Worm (Caenorhabditis elegans) whole organism, L4 larva: ENCODE measurements around the gene fbxa-11.

Experiments used
- D1046.2 ChIP-seq: fragments of 200-800 bp; sonication (Bioruptor generic); IDR thresholded peaks from 2 replicates; pipeline ENCODE4 v1.3.6; 2022; ENCODE audit warnings: missing genetic modification characterization, missing compliant biosample characterization
- F37D6.2 ChIP-seq: sonication (generic microtip); optimal IDR thresholded peaks from 2 replicates; lab custom pipeline; 2016; ENCODE audit warnings: mild to moderate bottlenecking, missing genetic modification characterization, missing compliant biosample characterization
- F44E2.7 ChIP-seq: fragments of 200-800 bp; sonication (Bioruptor generic); IDR thresholded peaks from 2 replicates; pipeline ENCODE4 v2.1.2; 2022; ENCODE audit warnings: missing genetic modification characterization, missing compliant biosample characterization
- F49E8.2 ChIP-seq: sonication (generic microtip); optimal IDR thresholded peaks from 2 replicates; lab custom pipeline; 2016; ENCODE audit warnings: missing compliant biosample characterization, mild to moderate bottlenecking, missing genetic modification characterization, borderline replicate concordance
- T26A8.4 ChIP-seq: fragments of 200-800 bp; sonication (Bioruptor generic); IDR thresholded peaks from 2 replicates; pipeline ENCODE4 v1.3.6; 2022; ENCODE audit warnings: missing genetic modification characterization, missing compliant biosample characterization
- Y5F2A.4 ChIP-seq: fragments of 200-800 bp; sonication (Bioruptor generic); optimal IDR thresholded peaks from 2 replicates; lab custom pipeline; 2018; ENCODE audit warnings: mild to moderate bottlenecking, missing genetic modification characterization, missing compliant biosample characterization
- aha-1 ChIP-seq: fragments of 150-350 bp; peaks from one replicate; lab custom pipeline; 2014; ENCODE audit warnings: missing biosample characterization, missing genetic modification characterization
- aly-2 ChIP-seq: sonication (generic microtip); optimal IDR thresholded peaks from 2 replicates; lab custom pipeline; 2018; ENCODE audit warnings: missing biosample characterization, missing genetic modification characterization
- ama-1 ChIP-seq: fragments of 150-350 bp; optimal IDR thresholded peaks from 2 replicates; lab custom pipeline; 2014; ENCODE audit warnings: inconsistent platforms, mixed read lengths
- arid-1 ChIP-seq: fragments of 200-800 bp; sonication (Bioruptor generic); conservative IDR thresholded peaks from 2 replicates; pipeline ENCODE4 v1.3.6; 2022; ENCODE audit warnings: missing genetic modification reagents, missing genetic modification characterization, missing compliant biosample characterization
- daf-16 ChIP-seq, 3 experiments: sonication (generic microtip); optimal IDR thresholded peaks; 2 replicates each; lab custom pipeline; 2016 to 2017; ENCODE audit warnings: missing genetic modification characterization in 3 of 3, missing genetic modification reagents in 3 of 3, mild to moderate bottlenecking in 2 of 3, missing compliant biosample characterization in 2 of 3, missing biosample characterization in 1 of 3, moderate library complexity in 1 of 3
- daf-8 ChIP-seq: fragments of 200-800 bp; sonication (Bioruptor generic); IDR thresholded peaks from 2 replicates; pipeline ENCODE4 v1.3.6; 2022; ENCODE audit warnings: missing genetic modification characterization, missing compliant biosample characterization
- dmd-6 ChIP-seq: fragments of 200-800 bp; sonication (Bioruptor generic); IDR thresholded peaks from 2 replicates; pipeline ENCODE4 v1.3.6; 2022; ENCODE audit warnings: missing genetic modification reagents, missing genetic modification characterization, missing compliant biosample characterization
- dve-1 ChIP-seq: sonication (generic microtip); optimal IDR thresholded peaks from 2 replicates; lab custom pipeline; 2017; ENCODE audit warnings: antibody characterized with exemption, mild to moderate bottlenecking, missing genetic modification characterization, missing compliant biosample characterization; ENCODE audit not compliant: insufficient read depth
- fos-1 ChIP-seq: fragments of 150-350 bp; optimal IDR thresholded peaks from 2 replicates; lab custom pipeline; 2014; ENCODE audit warnings: missing biosample characterization, missing genetic modification characterization
- hif-1 ChIP-seq, 2 experiments: sonication (generic microtip); optimal IDR thresholded peaks; 2 replicates each; lab custom pipeline; 2016 to 2017; ENCODE audit warnings: missing compliant biosample characterization in 2 of 2, missing genetic modification characterization in 2 of 2, missing genetic modification reagents in 2 of 2, missing genotype in 2 of 2, mild to moderate bottlenecking in 1 of 2
- hlh-11 ChIP-seq: fragments of 200-800 bp; sonication (Bioruptor generic); optimal IDR thresholded peaks from 2 replicates; lab custom pipeline; 2018; ENCODE audit warnings: mild to moderate bottlenecking, missing genetic modification characterization, missing compliant biosample characterization
- hlh-30 ChIP-seq: sonication (generic microtip); optimal IDR thresholded peaks from 2 replicates; lab custom pipeline; 2017; ENCODE audit warnings: antibody characterized with exemption, mild to moderate bottlenecking, missing genetic modification characterization, missing compliant biosample characterization; ENCODE audit not compliant: insufficient read depth
- lin-15B ChIP-seq: fragments of 150-350 bp; sonication (generic microtip); optimal IDR thresholded peaks from 3 replicates; lab custom pipeline; 2014; ENCODE audit warnings: missing biosample characterization, missing genetic modification characterization
- lin-29 ChIP-seq: fragments of 200-800 bp; sonication (Bioruptor generic); IDR thresholded peaks from 2 replicates; pipeline ENCODE4 v1.3.6; 2022; ENCODE audit warnings: missing genetic modification reagents, missing genetic modification characterization, missing compliant biosample characterization
- lin-38 ChIP-seq: fragments of 200-800 bp; sonication (Bioruptor generic); IDR thresholded peaks from 2 replicates; pipeline ENCODE4 v1.3.6; 2022; ENCODE audit warnings: missing genetic modification reagents, missing genetic modification characterization, missing compliant biosample characterization
- lir-3 ChIP-seq: sonication (generic microtip); optimal IDR thresholded peaks from 2 replicates; lab custom pipeline; 2016; ENCODE audit warnings: mild to moderate bottlenecking, missing genetic modification characterization, missing compliant biosample characterization
- lsy-2 ChIP-seq, 2 experiments: fragments of 150-350 bp in 1 of 2; sonication (generic microtip) in 1 of 2; optimal IDR thresholded peaks; 2 replicates each; lab custom pipeline; 2014 to 2017; ENCODE audit warnings: missing biosample characterization in 2 of 2, missing genetic modification characterization in 2 of 2
- madf-9 ChIP-seq: fragments of 200-800 bp; sonication (Bioruptor generic); conservative IDR thresholded peaks from 2 replicates; pipeline ENCODE4 v1.3.6; 2022; ENCODE audit warnings: missing genetic modification reagents, missing genetic modification characterization, missing compliant biosample characterization
- mdl-1 ChIP-seq, 2 experiments: fragments of 150-350 bp in 1 of 2; sonication (generic microtip) in 1 of 2; optimal IDR thresholded peaks; 2 replicates each; lab custom pipeline; 2014 to 2017; ENCODE audit warnings: missing biosample characterization in 2 of 2, missing genetic modification characterization in 2 of 2
- mep-1 ChIP-seq: fragments of 150-350 bp; sonication (generic microtip); optimal IDR thresholded peaks from 3 replicates; lab custom pipeline; 2014; ENCODE audit warnings: missing biosample characterization, missing genetic modification characterization
- mxl-3 ChIP-seq: fragments of 200-800 bp; sonication (Bioruptor generic); optimal IDR thresholded peaks from 2 replicates; lab custom pipeline; 2018; ENCODE audit warnings: mild to moderate bottlenecking, missing genetic modification characterization, missing compliant biosample characterization
- nhr-102 ChIP-seq: sonication (generic microtip); optimal IDR thresholded peaks from 2 replicates; lab custom pipeline; 2016; ENCODE audit warnings: mild to moderate bottlenecking, missing genetic modification characterization, moderate library complexity, missing compliant biosample characterization
- nhr-28 ChIP-seq: fragments of 150-350 bp; optimal IDR thresholded peaks from 2 replicates; lab custom pipeline; 2014; ENCODE audit warnings: missing biosample characterization, missing genetic modification characterization
- nhr-77 ChIP-seq: fragments of 150-350 bp; optimal IDR thresholded peaks from 2 replicates; lab custom pipeline; 2014; ENCODE audit warnings: missing biosample characterization, missing genetic modification characterization
- pha-4 ChIP-seq, 2 experiments: fragments of 150-350 bp in 1 of 2; fragments of 200-800 bp in 1 of 2; sonication (Bioruptor generic) in 1 of 2; IDR thresholded peaks in 1 of 2; optimal IDR thresholded peaks in 1 of 2; 2 replicates each; pipeline versions ENCODE4 v1.3.6 to Lab custom; 2014 to 2022; ENCODE audit warnings: missing genetic modification characterization in 2 of 2, missing genetic modification reagents in 2 of 2, missing biosample characterization in 1 of 2, missing compliant biosample characterization in 1 of 2
- php-3 ChIP-seq: fragments of 200-800 bp; sonication (Bioruptor generic); IDR thresholded peaks from 2 replicates; pipeline ENCODE4 v1.3.6; 2022; ENCODE audit warnings: missing genetic modification reagents, missing genetic modification characterization, missing compliant biosample characterization
- pqm-1 ChIP-seq: sonication (generic microtip); optimal IDR thresholded peaks from 2 replicates; lab custom pipeline; 2017; ENCODE audit warnings: missing biosample characterization, missing genetic modification characterization
- set-16 ChIP-seq: fragments of 200-800 bp; sonication (Bioruptor generic); IDR thresholded peaks from 2 replicates; pipeline ENCODE4 v1.3.6; 2022; ENCODE audit warnings: missing genetic modification reagents, missing genetic modification characterization, missing compliant biosample characterization
- spr-1 ChIP-seq: sonication (generic microtip); optimal IDR thresholded peaks from 2 replicates; lab custom pipeline; 2016; ENCODE audit warnings: mild to moderate bottlenecking, missing genetic modification characterization, missing compliant biosample characterization
- tag-97 ChIP-seq: fragments of 200-800 bp; sonication (Bioruptor generic); IDR thresholded peaks from 2 replicates; pipeline ENCODE4 v1.3.6; 2022; ENCODE audit warnings: missing genetic modification characterization, missing compliant biosample characterization
- unc-62 ChIP-seq, 3 experiments: fragments of 150-350 bp in 1 of 3; sonication (generic microtip); optimal IDR thresholded peaks in 2 of 3; peaks in 1 of 3; 1 replicate in 1 of 3; 2 replicates in 2 of 3; lab custom pipeline; 2014 to 2017; ENCODE audit warnings: missing biosample characterization in 3 of 3, missing genetic modification characterization in 3 of 3, missing genetic modification reagents in 3 of 3, missing genotype in 1 of 3
- zip-2 ChIP-seq: fragments of 150-350 bp; optimal IDR thresholded peaks from 2 replicates; lab custom pipeline; 2014; ENCODE audit warnings: missing biosample characterization, missing genetic modification characterization

The fbxa-11 gene

ce11 chrIII:937961-938360 is 12.7 kb upstream of the fbxa-11 start, which contains the start of gene fbxa-56:
Gene fbxa-56, minus strand, starts transcription at chrIII:938061.
- TF ChIP-seq tag-97 (GFP tag; lab: Robert Waterston, UW), result no peak
- TF ChIP-seq Y5F2A.4 (GFP tag; lab: Kevin White, UChicago), result no peak
- no peak for TF ChIP-seq F44E2.7
- TF ChIP-seq nhr-102 (tag; lab: Kevin White, UChicago), result no peak
- TF ChIP-seq pqm-1 (tag; lab: Kevin White, UChicago), result no peak
- TF ChIP-seq mep-1 (tag; lab: Kevin White, UChicago), result no peak
- no peak for TF ChIP-seq mdl-1 (tag; optimal IDR thresholded peaks at IDR 0.05; lab: Kevin White, UChicago)
- TF ChIP-seq lin-29 (GFP tag; lab: Robert Waterston, UW), result no peak
- no peak for TF ChIP-seq mxl-3 (GFP tag; lab: Kevin White, UChicago)
- TF ChIP-seq pha-4 (GFP tag; IDR thresholded peaks at IDR 0.05; lab: Robert Waterston, UW), result no peak
- no peak for TF ChIP-seq pha-4 (tag; optimal IDR thresholded peaks at IDR 0.05; lab: Kevin White, UChicago)
- no peak for TF ChIP-seq aha-1 (tag; lab: Kevin White, UChicago)
- no peak for TF ChIP-seq lir-3 (tag; lab: Kevin White, UChicago)
- TF ChIP-seq madf-9 (GFP tag; lab: Robert Waterston, UW), result no peak
- no peak for TF ChIP-seq D1046.2 (GFP tag; lab: Robert Waterston, UW)

ce11 chrIII:938569-938968 is 12.1 kb upstream of the fbxa-11 start, which contains the start of gene fbxa-22:
Gene fbxa-22, plus strand, starts transcription at chrIII:938869.
- TF ChIP-seq aly-2 (tag; lab: Kevin White, UChicago) (no peak), hif-1 (tag; optimal IDR thresholded peaks at IDR 0.05; lab: Kevin White, UChicago) (no peak), unc-62 (GFP tag; optimal IDR thresholded peaks at IDR 0.05 in 1 of 2; lab: Kevin White, UChicago) (no peak), unc-62 (tag; optimal IDR thresholded peaks at IDR 0.05; lab: Kevin White, UChicago) (no peak), T26A8.4 (no peak), ama-1 (lab: Kevin White, UChicago) (no peak), F49E8.2 (tag; lab: Kevin White, UChicago) (no peak), lir-3 (tag; lab: Kevin White, UChicago) (no peak), Y5F2A.4 (GFP tag; lab: Kevin White, UChicago) (no peak), fos-1 (no peak)

ce11 chrIII:941958-942357 is 8.7 kb upstream of the fbxa-11 start:
- TF ChIP-seq set-16 (GFP tag; lab: Robert Waterston, UW), result peak; percentile 70
- TF ChIP-seq daf-8 (GFP tag; lab: Robert Waterston, UW), result no peak

- TF ChIP-seq tag-97 (GFP tag; lab: Robert Waterston, UW) (no peak), hlh-11 (tag; lab: Kevin White, UChicago) (peak; percentile 66), arid-1 (no peak), lsy-2 (tag; optimal IDR thresholded peaks at IDR 0.05; lab: Kevin White, UChicago) (no peak), F37D6.2 (tag; lab: Kevin White, UChicago) (no peak), F49E8.2 (tag; lab: Kevin White, UChicago) (no peak), daf-16 (GFP tag; optimal IDR thresholded peaks at IDR 0.05; lab: Kevin White, UChicago) (no peak), daf-16 (tag; optimal IDR thresholded peaks at IDR 0.05; lab: Kevin White, UChicago) (peak; percentile 71), php-3 (GFP tag; lab: Robert Waterston, UW) (peak; percentile 26; the same call in 1 of the 2 replicates), dve-1 (tag; lab: Kevin White, UChicago) (peak; percentile 71), lin-15B (tag; lab: Kevin White, UChicago) (no peak), lin-38 (GFP tag; lab: Robert Waterston, UW) (0 out of 2 replicates have a peak, but pooled peaks have one; percentile 10), spr-1 (tag; lab: Kevin White, UChicago) (no peak), nhr-77 (tag; lab: Kevin White, UChicago) (peak; percentile 27), hlh-30 (peak; percentile 16), nhr-28 (tag; lab: Kevin White, UChicago) (peak; percentile 39), dmd-6 (GFP tag; lab: Robert Waterston, UW) (peak; percentile 75), pqm-1 (tag; lab: Kevin White, UChicago) (peak; percentile 60), Y5F2A.4 (GFP tag; lab: Kevin White, UChicago) (no peak), zip-2 (tag; lab: Kevin White, UChicago) (peak; percentile 10)
These were observed 7.2 kb upstream of the fbxa-11 start, which contains the start of gene fbxa-59 for ce11 chrIII:943426-943927. Gene fbxa-59, minus strand, starts transcription at chrIII:943476.
